Worm (Caenorhabditis elegans): ENCODE results near the gene xbx-4.

Gene xbx-4

ce11 chrIV:2083734-2084133, 30.7 kb upstream of the xbx-4 start, which contains the start of gene mca-2:
TSS of gene mca-2 (plus strand) at chrIV:2084034.
- TF ChIP-seq ceh-20 (GFP tag; IDR thresholded peaks at IDR 0.05) (no peak), lin-1 (GFP tag; IDR thresholded peaks at IDR 0.05) (no peak), ztf-7 (tag; optimal IDR thresholded peaks at IDR 0.05) (no peak), saeg-2 (GFP tag; IDR thresholded peaks at IDR 0.05) (no peak), ama-1 (optimal IDR thresholded peaks at IDR 0.05) (no peak)

ce11 chrIV:2099771-2100170, 14.7 kb upstream of the xbx-4 start, which contains the start of gene C23H5.11:
TSS of gene C23H5.11 (minus strand) at chrIV:2099871.
- TF ChIP-seq dmd-8 (GFP tag; IDR thresholded peaks at IDR 0.05) (no peak), madf-5 (GFP tag; IDR thresholded peaks at IDR 0.05) (no peak), zfp-2 (tag; optimal IDR thresholded peaks at IDR 0.05) (no peak), tra-1 (GFP tag; IDR thresholded peaks at IDR 0.05) (no peak), aha-1 (tag) (peak; percentile 73), Y5F2A.4 (GFP tag; optimal IDR thresholded peaks at IDR 0.05) (no peak), ztf-11 (tag; optimal IDR thresholded peaks at IDR 0.05) (no peak)

- TF ChIP-seq madf-9 (GFP tag; conservative IDR thresholded peaks at IDR 0.05) (no peak), unc-62 (GFP tag; optimal IDR thresholded peaks at IDR 0.05 in 1 of 2) (no peak), unc-62 (tag; optimal IDR thresholded peaks at IDR 0.05) (no peak), zip-2 (tag; optimal IDR thresholded peaks at IDR 0.05) (no peak), vab-7 (GFP tag; IDR thresholded peaks at IDR 0.05) (no peak), lin-38 (GFP tag; IDR thresholded peaks at IDR 0.05) (no peak), unc-39 (tag; optimal IDR thresholded peaks at IDR 0.05) (no peak), lim-7 (GFP tag; IDR thresholded peaks at IDR 0.05) (no peak), snpc-4 (tag; optimal IDR thresholded peaks at IDR 0.05) (no peak)
Observed at ce11 chrIV:2102793-2103192, 11.6 kb upstream of the xbx-4 start, which contains the start of gene C23H5.15. TSS of gene C23H5.15 (minus strand) at chrIV:2102893.

ce11 chrIV:2106708-2107107, 7.7 kb upstream of the xbx-4 start:
- peak; percentile 53; the same call in 1 of the 2 replicates for TF ChIP-seq egl-43 (GFP tag; IDR thresholded peaks at IDR 0.05)
- no peak for TF ChIP-seq ceh-62 (tag; optimal IDR thresholded peaks at IDR 0.05)
- TF ChIP-seq unc-62 (GFP tag; optimal IDR thresholded peaks at IDR 0.05 in 1 of 2) = no peak
- TF ChIP-seq unc-62 (tag; optimal IDR thresholded peaks at IDR 0.05) = no peak
- TF ChIP-seq fkh-10 (GFP tag; optimal IDR thresholded peaks at IDR 0.05) = no peak
- no peak for TF ChIP-seq nhr-77 (tag; optimal IDR thresholded peaks at IDR 0.05)
- no peak for TF ChIP-seq nhr-10 (tag; optimal IDR thresholded peaks at IDR 0.05)
- TF ChIP-seq set-16 (GFP tag; IDR thresholded peaks at IDR 0.05) = peak; percentile 26
- no peak for TF ChIP-seq mxl-2 (GFP tag; conservative IDR thresholded peaks at IDR 0.05)
- TF ChIP-seq nhr-102 (tag; optimal IDR thresholded peaks at IDR 0.05) = no peak
- TF ChIP-seq T20F7.1 (GFP tag; optimal IDR thresholded peaks at IDR 0.05) = no peak
- TF ChIP-seq T26A8.4 (GFP tag; IDR thresholded peaks at IDR 0.05) = no peak
- TF ChIP-seq dmd-8 (GFP tag; IDR thresholded peaks at IDR 0.05) = peak; percentile 26; the same call in 1 of the 2 replicates
- 0 out of 2 replicates have a peak, but pooled peaks have one; percentile 9 for TF ChIP-seq F26F4.8 (GFP tag; conservative IDR thresholded peaks at IDR 0.05)
- TF ChIP-seq madf-5 (GFP tag; IDR thresholded peaks at IDR 0.05) = 0 out of 4 replicates have a peak, but pooled peaks of 1 of the 2 experiments have one; percentile 13

- no peak for TF ChIP-seq ceh-28 (tag; optimal IDR thresholded peaks at IDR 0.05)
- no peak for TF ChIP-seq aly-2 (tag; optimal IDR thresholded peaks at IDR 0.05)
- no peak for TF ChIP-seq unc-39 (tag; optimal IDR thresholded peaks at IDR 0.05)
- TF ChIP-seq lin-39 (tag; optimal IDR thresholded peaks at IDR 0.05) = no peak
- TF ChIP-seq Y48G9A.11 (GFP tag; IDR thresholded peaks at IDR 0.05) = no peak
- TF ChIP-seq vab-7 (GFP tag; IDR thresholded peaks at IDR 0.05) = no peak
- TF ChIP-seq spr-3 (GFP tag; optimal IDR thresholded peaks at IDR 0.05) = no peak
- TF ChIP-seq rbr-2 (tag; optimal IDR thresholded peaks at IDR 0.05) = no peak
- no peak for TF ChIP-seq D1046.2 (GFP tag; IDR thresholded peaks at IDR 0.05)
- no peak for TF ChIP-seq nhr-42 (GFP tag; IDR thresholded peaks at IDR 0.05)
- TF ChIP-seq ceh-62 (tag; optimal IDR thresholded peaks at IDR 0.05) = no peak
- no peak for TF ChIP-seq Y5F2A.4 (GFP tag; optimal IDR thresholded peaks at IDR 0.05)
- no peak for TF ChIP-seq ctbp-1 (GFP tag; IDR thresholded peaks at IDR 0.05)
- TF ChIP-seq arid-1 (GFP tag; conservative IDR thresholded peaks at IDR 0.05) = no peak
- no peak for TF ChIP-seq snpc-1.2 (GFP tag; IDR thresholded peaks at IDR 0.05)
- peak; percentile 9 for TF ChIP-seq nhr-48 (tag; optimal IDR thresholded peaks at IDR 0.05)
- no peak for TF ChIP-seq ces-1 (GFP tag; optimal IDR thresholded peaks at IDR 0.05)
- no peak for TF ChIP-seq zip-2 (tag; optimal IDR thresholded peaks at IDR 0.05)
- TF ChIP-seq T26A8.4 (GFP tag; IDR thresholded peaks at IDR 0.05) = 0 out of 2 replicates have a peak, but pooled peaks have one; percentile 29
- no peak for TF ChIP-seq jun-1 (tag; optimal IDR thresholded peaks at IDR 0.05)
Observed at ce11 chrIV:2111300-2111874, 3.0 kb upstream of the xbx-4 start, which contains the start of gene che-6. TSS of gene che-6 (minus strand) at chrIV:2111408.
